Worm (Caenorhabditis elegans) whole organism, late embryonic: Measurements from ENCODE around the gene F35E12.9.

Experiments used
- ceh-34 ChIP-seq: sonication (generic microtip); optimal IDR thresholded peaks from 2 replicates; lab custom pipeline; 2016; ENCODE audit warnings: mild to moderate bottlenecking, missing genetic modification characterization, missing compliant biosample characterization
- elt-4 ChIP-seq: sonication (generic microtip); optimal IDR thresholded peaks from 2 replicates; lab custom pipeline; 2016; ENCODE audit warnings: missing genetic modification characterization, missing compliant biosample characterization
- pha-2 ChIP-seq: sonication (generic microtip); optimal IDR thresholded peaks from 2 replicates; lab custom pipeline; 2017; ENCODE audit warnings: mild to moderate bottlenecking, missing genetic modification characterization, missing compliant biosample characterization
- pha-4 ChIP-seq: fragments of 150-350 bp; optimal IDR thresholded peaks from 2 replicates; lab custom pipeline; 2018; ENCODE audit warnings: missing biosample characterization, missing genetic modification reagents, missing genetic modification characterization
- pqm-1 ChIP-seq: sonication (generic microtip); optimal IDR thresholded peaks from 2 replicates; lab custom pipeline; 2016; ENCODE audit warnings: missing genetic modification characterization, missing compliant biosample characterization

DNA sequence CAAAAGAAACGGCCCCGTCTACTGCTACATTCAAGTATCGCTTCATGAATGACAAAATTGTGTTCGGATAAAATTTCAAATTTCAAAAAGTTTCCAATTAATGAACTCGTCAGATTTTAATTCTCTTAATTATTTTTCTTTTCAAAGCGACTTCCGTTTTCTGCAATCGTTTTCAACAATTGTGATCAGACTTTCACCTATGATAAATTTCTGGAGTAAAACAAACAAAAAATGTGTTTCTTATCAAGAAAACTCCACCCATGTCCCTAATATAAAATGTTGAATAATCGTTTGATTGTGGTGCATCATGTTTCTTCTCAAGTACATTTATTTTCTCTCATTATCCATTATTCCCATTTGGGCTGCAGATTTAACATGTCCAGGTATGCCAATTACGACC is 26.3 kb upstream of the F35E12.9 start, which contains the start of gene F20G2.5:
- TF ChIP-seq pqm-1 (tag; lab: Kevin White, UChicago) (no peak), pha-2 (tag; lab: Kevin White, UChicago) (no peak), pha-4 (tag; lab: Kevin White, UChicago) (no peak), ceh-34 (tag; lab: Kevin White, UChicago) (no peak), elt-4 (tag; lab: Kevin White, UChicago) (no peak)
